Worm (Caenorhabditis elegans): ENCODE results near the gene cct-1.

ce11 chrII:8169283-8169682 lies 16.0 kb upstream of the cct-1 start, which contains the start of gene T05C12.15:
- no peak for TF ChIP-seq flt-1 (GFP tag; IDR thresholded peaks at IDR 0.05)
- no peak for TF ChIP-seq ceh-36 (tag; optimal IDR thresholded peaks at IDR 0.05)
